Fruit fly (Drosophila melanogaster) whole organism, embryonic: ENCODE results near the gene CG9270.

Source experiments
- Bteb2 ChIP-seq: fragments of 200-800 bp; sonication (Bioruptor generic); optimal IDR thresholded peaks from 2 replicates; lab custom pipeline; 2016; ENCODE audit warnings: missing biosample characterization, missing genetic modification characterization
- CG10462 ChIP-seq: fragments of 200-800 bp; sonication (Bioruptor generic); optimal IDR thresholded peaks from 2 replicates; lab custom pipeline; 2016; ENCODE audit warnings: missing biosample characterization, missing genetic modification characterization
- CG12744 ChIP-seq: fragments of 200-800 bp; sonication (Bioruptor generic); optimal IDR thresholded peaks from 2 replicates; lab custom pipeline; 2016; ENCODE audit warnings: missing biosample characterization, missing genetic modification characterization
- CG14965 ChIP-seq: fragments of 200-800 bp; sonication (Bioruptor generic); optimal IDR thresholded peaks from 2 replicates; lab custom pipeline; 2016; ENCODE audit warnings: missing biosample characterization, missing genetic modification characterization, borderline replicate concordance
- CG15269 ChIP-seq: fragments of 200-800 bp; sonication (Bioruptor generic); optimal IDR thresholded peaks from 2 replicates; lab custom pipeline; 2018; ENCODE audit warnings: missing biosample characterization, mild to moderate bottlenecking, missing genetic modification characterization, moderate library complexity
- CG16815 ChIP-seq: fragments of 200-800 bp; sonication (Bioruptor generic); optimal IDR thresholded peaks from 3 replicates; lab custom pipeline; 2017; ENCODE audit warnings: missing biosample characterization, mild to moderate bottlenecking, missing genetic modification characterization
- CG17186 ChIP-seq: fragments of 200-800 bp; sonication (Bioruptor generic); optimal IDR thresholded peaks from 3 replicates; lab custom pipeline; 2017; ENCODE audit warnings: missing biosample characterization, missing genetic modification reagents, missing genetic modification characterization
- CG17361 ChIP-seq: fragments of 200-800 bp; sonication (Bioruptor generic); IDR thresholded peaks from 3 replicates; pipeline ENCODE4 v1.3.6; 2022; ENCODE audit warnings: missing biosample characterization, missing genetic modification characterization
- CG1832 ChIP-seq: fragments of 200-800 bp; sonication (Bioruptor generic); optimal IDR thresholded peaks from 2 replicates; lab custom pipeline; 2017; ENCODE audit warnings: missing biosample characterization, mild to moderate bottlenecking, missing genetic modification characterization, inconsistent platforms
- CG2875 ChIP-seq: fragments of 200-800 bp; sonication (Bioruptor generic); optimal IDR thresholded peaks from 2 replicates; lab custom pipeline; 2017; ENCODE audit warnings: missing biosample characterization, mild to moderate bottlenecking, missing genetic modification characterization, missing genetic modification reagents
- CG30431 ChIP-seq: fragments of 200-800 bp; sonication (Bioruptor generic); optimal IDR thresholded peaks from 2 replicates; lab custom pipeline; 2017; ENCODE audit warnings: missing biosample characterization, missing genetic modification characterization
- CG32532 ChIP-seq: fragments of 200-800 bp; sonication (Bioruptor generic); IDR thresholded peaks from 2 replicates; pipeline ENCODE4 v1.3.6; 2022; ENCODE audit warnings: missing biosample characterization, missing genetic modification characterization
- CG4617 ChIP-seq: fragments of 200-800 bp; sonication (Bioruptor generic); optimal IDR thresholded peaks from 3 replicates; lab custom pipeline; 2016; ENCODE audit warnings: missing biosample characterization, missing genetic modification characterization, borderline replicate concordance
- CG5953 ChIP-seq: fragments of 200-800 bp; sonication (Bioruptor generic); IDR thresholded peaks from 2 replicates; pipeline ENCODE4 v1.3.6; 2022; ENCODE audit warnings: missing biosample characterization, missing genetic modification characterization
- CG7271 ChIP-seq: fragments of 200-800 bp; sonication (Bioruptor generic); optimal IDR thresholded peaks from 2 replicates; lab custom pipeline; 2018; ENCODE audit warnings: missing biosample characterization, mild to moderate bottlenecking, missing genetic modification characterization, moderate library complexity
- CG7839 ChIP-seq: fragments of 200-800 bp; sonication (Bioruptor generic); optimal IDR thresholded peaks from 3 replicates; lab custom pipeline; 2018; ENCODE audit warnings: missing biosample characterization, mild to moderate bottlenecking, missing genetic modification characterization, moderate library complexity
- CG7987 ChIP-seq: fragments of 200-800 bp; sonication (Bioruptor generic); optimal IDR thresholded peaks from 2 replicates; lab custom pipeline; 2018; ENCODE audit warnings: missing biosample characterization, mild to moderate bottlenecking, missing genetic modification characterization, moderate library complexity
- CG8478 ChIP-seq: fragments of >200 bp; optimal IDR thresholded peaks from 2 replicates; lab custom pipeline; 2018
- CG8924 ChIP-seq: fragments of 200-800 bp; optimal IDR thresholded peaks from 3 replicates; lab custom pipeline; 2019; ENCODE audit warnings: missing biosample characterization, mild to moderate bottlenecking, missing genetic modification characterization, moderate library complexity
- Dll ChIP-seq: fragments of 200-800 bp; sonication (Bioruptor generic); IDR thresholded peaks from 4 replicates; pipeline ENCODE4 v1.3.6; 2022; ENCODE audit warnings: missing biosample characterization, missing genetic modification characterization; ENCODE audit not compliant: partially characterized antibody
- Dref ChIP-seq: fragments of 200-800 bp; sonication (Bioruptor generic); IDR thresholded peaks from 2 replicates; pipeline ENCODE4 v1.3.6; 2022; ENCODE audit warnings: missing biosample characterization, missing genetic modification characterization
- Ets65A ChIP-seq: fragments of 200-800 bp; sonication (Bioruptor generic); peaks from one replicate; lab custom pipeline; 2016; ENCODE audit warnings: missing biosample characterization, missing genetic modification characterization
- Hr51 ChIP-seq, 2 experiments: fragments of 200-800 bp; sonication (Bioruptor generic); optimal IDR thresholded peaks; 2 replicates in 1 of 2; 3 replicates in 1 of 2; lab custom pipeline; 2016 to 2018; ENCODE audit warnings: missing biosample characterization in 2 of 2, missing genetic modification characterization in 2 of 2, mild to moderate bottlenecking in 1 of 2, moderate library complexity in 1 of 2
- Lim3 ChIP-seq: fragments of 200-800 bp; sonication (Bioruptor generic); IDR thresholded peaks from 2 replicates; pipeline ENCODE4 v1.3.6; 2022; ENCODE audit warnings: missing biosample characterization, missing genetic modification characterization
- MESR4 ChIP-seq: fragments of 200-800 bp; sonication (Bioruptor generic); optimal IDR thresholded peaks from 2 replicates; lab custom pipeline; 2018; ENCODE audit warnings: missing biosample characterization, mild to moderate bottlenecking, missing genetic modification characterization, moderate library complexity
- Mes4 ChIP-seq: fragments of 200-800 bp; sonication (Bioruptor generic); optimal IDR thresholded peaks from 2 replicates; lab custom pipeline; 2016; ENCODE audit warnings: missing biosample characterization, missing genetic modification characterization
- Myb ChIP-seq: fragments of 200-800 bp; sonication (Bioruptor generic); optimal IDR thresholded peaks from 2 replicates; lab custom pipeline; 2016; ENCODE audit warnings: missing biosample characterization, missing genetic modification characterization
- Rfx ChIP-seq: fragments of 200-800 bp; sonication (Bioruptor generic); IDR thresholded peaks from 2 replicates; pipeline ENCODE4 v1.3.6; 2022; ENCODE audit warnings: missing biosample characterization, missing genetic modification characterization
- Sox100B ChIP-seq: fragments of 200-800 bp; sonication (Bioruptor generic); optimal IDR thresholded peaks from 3 replicates; lab custom pipeline; 2018; ENCODE audit warnings: missing biosample characterization, mild to moderate bottlenecking, missing genetic modification characterization
- Ssrp ChIP-seq: fragments of 200-800 bp; sonication (Bioruptor generic); optimal IDR thresholded peaks from 2 replicates; lab custom pipeline; 2018; ENCODE audit warnings: missing biosample characterization, mild to moderate bottlenecking, missing genetic modification characterization, moderate library complexity
- TFAM ChIP-seq: fragments of 200-800 bp; sonication (Bioruptor generic); optimal IDR thresholded peaks from 2 replicates; lab custom pipeline; 2017; ENCODE audit warnings: missing biosample characterization, missing genetic modification characterization, inconsistent platforms
- btn ChIP-seq: fragments of 200-800 bp; sonication (Bioruptor generic); optimal IDR thresholded peaks from 2 replicates; lab custom pipeline; 2016; ENCODE audit warnings: missing biosample characterization, missing genetic modification characterization
- chinmo ChIP-seq: fragments of 200-800 bp; sonication (Bioruptor generic); IDR thresholded peaks from 4 replicates; pipeline ENCODE4 v1.3.6; 2022; ENCODE audit warnings: missing biosample characterization, missing genetic modification characterization; ENCODE audit not compliant: partially characterized antibody
- chn ChIP-seq: fragments of 200-800 bp; sonication (Bioruptor generic); optimal IDR thresholded peaks from 2 replicates; lab custom pipeline; 2016; ENCODE audit warnings: missing biosample characterization, missing genetic modification characterization
- corto ChIP-seq: fragments of 200-800 bp; sonication (Bioruptor generic); optimal IDR thresholded peaks from 2 replicates; lab custom pipeline; 2016; ENCODE audit warnings: missing biosample characterization, mild to moderate bottlenecking, missing genetic modification characterization, moderate library complexity
- da ChIP-seq: fragments of 200-800 bp; sonication (Bioruptor generic); optimal IDR thresholded peaks from 2 replicates; lab custom pipeline; 2016; ENCODE audit warnings: missing biosample characterization, missing genetic modification characterization
- eve ChIP-seq, 2 experiments: fragments of >200 bp; optimal IDR thresholded peaks; 2 replicates each; lab custom pipeline; 2017; ENCODE audit warnings: missing biosample characterization in 2 of 2, missing genetic modification characterization in 2 of 2
- fru ChIP-seq: fragments of >200 bp; optimal IDR thresholded peaks from 2 replicates; lab custom pipeline; 2017
- gem ChIP-seq: fragments of 200-800 bp; sonication (Bioruptor generic); optimal IDR thresholded peaks from 2 replicates; lab custom pipeline; 2019; ENCODE audit warnings: missing biosample characterization, mild to moderate bottlenecking, missing genetic modification characterization, moderate library complexity
- hb ChIP-seq: fragments of 200-800 bp; sonication (Bioruptor generic); IDR thresholded peaks from 3 replicates; pipeline ENCODE4 v1.3.6; 2022; ENCODE audit warnings: missing biosample characterization, missing genetic modification characterization; ENCODE audit not compliant: partially characterized antibody
- hth ChIP-seq: fragments of >200 bp; optimal IDR thresholded peaks from 2 replicates; lab custom pipeline; 2017; ENCODE audit warnings: inconsistent platforms
- klu ChIP-seq: fragments of 200-800 bp; sonication (Bioruptor generic); IDR thresholded peaks from 2 replicates; pipeline ENCODE4 v1.3.6; 2022; ENCODE audit warnings: missing biosample characterization, missing genetic modification characterization
- lola ChIP-seq, 3 experiments: fragments of >200 bp in 2 of 3; fragments of 200-800 bp in 1 of 3; sonication (Bioruptor generic) in 1 of 3; optimal IDR thresholded peaks; 2 replicates each; lab custom pipeline; 2017 to 2019; ENCODE audit warnings: missing biosample characterization in 3 of 3, missing genetic modification characterization in 3 of 3, mild to moderate bottlenecking in 1 of 3, moderate library complexity in 1 of 3
- phol ChIP-seq: fragments of 200-800 bp; sonication (Bioruptor generic); optimal IDR thresholded peaks from 3 replicates; lab custom pipeline; 2018; ENCODE audit warnings: missing biosample characterization, mild to moderate bottlenecking, missing genetic modification characterization, moderate library complexity
- pros ChIP-seq: fragments of 200-800 bp; sonication (Bioruptor generic); optimal IDR thresholded peaks from 3 replicates; lab custom pipeline; 2019; ENCODE audit warnings: missing biosample characterization, mild to moderate bottlenecking, missing genetic modification characterization, moderate library complexity
- pum ChIP-seq: fragments of 200-800 bp; sonication (Bioruptor generic); optimal IDR thresholded peaks from 2 replicates; lab custom pipeline; 2016; ENCODE audit warnings: missing biosample characterization, missing genetic modification characterization
- ro ChIP-seq: fragments of 200-800 bp; sonication (Bioruptor generic); IDR thresholded peaks from 2 replicates; pipeline ENCODE4 v1.3.6; 2022; ENCODE audit warnings: missing biosample characterization, missing genetic modification characterization
- row ChIP-seq: fragments of 200-800 bp; sonication (Bioruptor generic); IDR thresholded peaks from 3 replicates; pipeline ENCODE4 v1.3.6; 2022; ENCODE audit warnings: missing biosample characterization, missing genetic modification characterization
- vfl ChIP-seq: fragments of 200-800 bp; sonication (Bioruptor generic); optimal IDR thresholded peaks from 2 replicates; lab custom pipeline; 2016; ENCODE audit warnings: missing biosample characterization, missing genetic modification characterization
- zen2 ChIP-seq: fragments of 200-800 bp; sonication (Bioruptor generic); IDR thresholded peaks from 3 replicates; pipeline ENCODE4 v1.3.6; 2022; ENCODE audit warnings: missing biosample characterization, missing genetic modification characterization; ENCODE audit not compliant: partially characterized antibody

Gene CG9270

DNA sequence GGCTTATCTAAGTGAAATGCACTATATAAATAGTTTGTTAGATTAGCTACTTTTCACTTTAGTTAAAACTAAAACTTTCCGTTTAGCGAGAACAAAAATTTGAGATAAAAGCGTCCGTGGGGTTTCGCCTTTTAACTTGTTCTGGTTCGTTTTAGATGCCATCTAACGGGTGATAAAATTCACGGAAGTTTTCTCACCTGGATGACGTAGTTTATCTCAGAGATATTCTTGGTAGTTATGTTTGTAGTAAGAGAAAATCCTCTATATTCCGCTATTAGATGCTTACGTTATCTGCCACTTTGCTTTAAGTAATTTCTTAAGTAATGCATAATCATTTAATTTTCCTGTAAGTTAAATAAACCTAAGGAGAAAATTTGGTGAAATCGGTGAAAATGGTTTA, at the start of gene CG9270:
Gene CG9270 (minus strand): TSS at position 101 of the 400 bp plus-strand sequence.
- TF ChIP-seq klu (no peak), CG8478 (lab: Kevin White, UChicago) (no peak), zen2 (no peak)

dm6 chr2L:20982242-20982641, 48.3 kb upstream of the CG9270 start:
- TF ChIP-seq chinmo (GFP tag; lab: Robert Waterston, UW), result no peak
- TF ChIP-seq btn (GFP tag; lab: Kevin White, UChicago), result no peak
- no peak for TF ChIP-seq vfl (GFP tag; lab: Kevin White, UChicago)
- TF ChIP-seq CG15269 (tag; lab: Kevin White, UChicago), result peak; percentile 20
- no peak for TF ChIP-seq Lim3 (GFP tag; lab: Robert Waterston, UW)
- TF ChIP-seq Sox100B (GFP tag; lab: Kevin White, UChicago), result peak; percentile 32
- peak; percentile 49 for TF ChIP-seq gem (tag; lab: Kevin White, UChicago)
- TF ChIP-seq hb (GFP tag; lab: Robert Waterston, UW), result no peak
- TF ChIP-seq Bteb2 (GFP tag; lab: Kevin White, UChicago), result no peak
- TF ChIP-seq Dref, result no peak
- no peak for TF ChIP-seq CG30431 (GFP tag; lab: Kevin White, UChicago)
- no peak for TF ChIP-seq ro
- no peak for TF ChIP-seq corto
- TF ChIP-seq CG1832, result no peak
- TF ChIP-seq MESR4 (GFP tag; lab: Kevin White, UChicago), result no peak
- TF ChIP-seq CG32532 (GFP tag; lab: Robert Waterston, UW), result no peak
- no peak for TF ChIP-seq CG17186 (GFP tag; lab: Kevin White, UChicago)
- no peak for TF ChIP-seq CG7987 (GFP tag; lab: Kevin White, UChicago)
- TF ChIP-seq chn, result no peak
- TF ChIP-seq Ets65A (GFP tag; lab: Kevin White, UChicago), result peak; percentile 74
- TF ChIP-seq CG7271, result no peak
- TF ChIP-seq eve (GFP tag; optimal IDR thresholded peaks at IDR 0.05; lab: Kevin White, UChicago), result peak in 1 of 2 experiments; percentile 7
- peak; percentile 38; the same call in 1 of the 3 replicates for TF ChIP-seq CG17361 (GFP tag; lab: Robert Waterston, UW)
- TF ChIP-seq row (GFP tag; lab: Robert Waterston, UW), result peak; percentile 27; the same call in 1 of the 3 replicates
- no peak for TF ChIP-seq CG12744 (GFP tag; lab: Kevin White, UChicago)
- TF ChIP-seq Mes4 (GFP tag; lab: Kevin White, UChicago), result no peak
- TF ChIP-seq Dll (GFP tag; lab: Robert Waterston, UW), result no peak
- no peak for TF ChIP-seq fru (lab: Kevin White, UChicago)
- TF ChIP-seq Hr51 (GFP tag; optimal IDR thresholded peaks at IDR 0.05; lab: Kevin White, UChicago), result peak in 1 of 2 experiments; percentile 9
- no peak for TF ChIP-seq pros
- peak; percentile 7 for TF ChIP-seq CG7839
- no peak for TF ChIP-seq Myb (GFP tag; lab: Kevin White, UChicago)
- peak; percentile 13 for TF ChIP-seq CG8924 (tag; lab: Kevin White, UChicago)
- no peak for TF ChIP-seq CG4617
- TF ChIP-seq CG14965 (GFP tag; lab: Kevin White, UChicago), result no peak
- no peak for TF ChIP-seq da (GFP tag; lab: Kevin White, UChicago)
- no peak for TF ChIP-seq CG5953 (GFP tag; lab: Robert Waterston, UW)
- no peak for TF ChIP-seq Rfx (GFP tag; lab: Robert Waterston, UW)
- no peak for TF ChIP-seq CG10462
- TF ChIP-seq lola (GFP tag; optimal IDR thresholded peaks at IDR 0.05; lab: Kevin White, UChicago), result peak in 1 of 3 experiments; percentile 28
- TF ChIP-seq TFAM, result no peak
- TF ChIP-seq CG2875 (GFP tag; lab: Kevin White, UChicago), result no peak
- no peak for TF ChIP-seq pum (GFP tag; lab: Kevin White, UChicago)
- TF ChIP-seq hth (lab: Kevin White, UChicago), result no peak
- no peak for TF ChIP-seq Ssrp (tag; lab: Kevin White, UChicago)
- peak; percentile 33 for TF ChIP-seq phol (tag; lab: Kevin White, UChicago)
- TF ChIP-seq CG16815 (GFP tag; lab: Kevin White, UChicago), result no peak
